Fruit fly (Drosophila melanogaster) whole organism, embryonic: ENCODE measurements around the gene CG13033.

Source experiments
- CG10462 ChIP-seq: fragments of 200-800 bp; sonication (Bioruptor generic); optimal IDR thresholded peaks from 2 replicates; lab custom pipeline; 2016; ENCODE audit warnings: missing biosample characterization, missing genetic modification characterization
- CG11504 ChIP-seq: fragments of 200-800 bp; sonication (Bioruptor generic); optimal IDR thresholded peaks from 3 replicates; lab custom pipeline; 2019; ENCODE audit warnings: missing biosample characterization, mild to moderate bottlenecking, missing genetic modification characterization, moderate library complexity
- CG11723 ChIP-seq: fragments of 200-800 bp; sonication (Bioruptor generic); optimal IDR thresholded peaks from 2 replicates; lab custom pipeline; 2017; ENCODE audit warnings: missing biosample characterization, mild to moderate bottlenecking, missing genetic modification characterization
- CG12299 ChIP-seq: fragments of 200-800 bp; sonication (Bioruptor generic); optimal IDR thresholded peaks from 2 replicates; lab custom pipeline; 2018; ENCODE audit warnings: missing biosample characterization, mild to moderate bottlenecking, missing genetic modification characterization
- CG1233 ChIP-seq: fragments of 200-800 bp; sonication (Bioruptor generic); optimal IDR thresholded peaks from 4 replicates; lab custom pipeline; 2018; ENCODE audit warnings: missing biosample characterization, mild to moderate bottlenecking, missing genetic modification characterization
- CG12659 ChIP-seq: fragments of 200-800 bp; sonication (Bioruptor generic); optimal IDR thresholded peaks from 3 replicates; lab custom pipeline; 2017; ENCODE audit warnings: mild to moderate bottlenecking, missing biosample characterization, missing genetic modification reagents, missing genetic modification characterization
- CG12744 ChIP-seq: fragments of 200-800 bp; sonication (Bioruptor generic); optimal IDR thresholded peaks from 2 replicates; lab custom pipeline; 2016; ENCODE audit warnings: missing biosample characterization, missing genetic modification characterization
- CG13424 ChIP-seq: fragments of 200-800 bp; sonication (Bioruptor generic); optimal IDR thresholded peaks from 2 replicates; lab custom pipeline; 2019; ENCODE audit warnings: missing biosample characterization, mild to moderate bottlenecking, missing genetic modification characterization, moderate library complexity
- CG1529 ChIP-seq: fragments of 200-800 bp; sonication (Bioruptor generic); optimal IDR thresholded peaks from 3 replicates; lab custom pipeline; 2018; ENCODE audit warnings: missing biosample characterization, missing genetic modification characterization
- CG16815 ChIP-seq: fragments of 200-800 bp; sonication (Bioruptor generic); optimal IDR thresholded peaks from 3 replicates; lab custom pipeline; 2017; ENCODE audit warnings: missing biosample characterization, mild to moderate bottlenecking, missing genetic modification characterization
- CG17912 ChIP-seq: fragments of 200-800 bp; sonication (Bioruptor generic); optimal IDR thresholded peaks from 2 replicates; lab custom pipeline; 2018; ENCODE audit warnings: missing biosample characterization, mild to moderate bottlenecking, missing genetic modification characterization
- CG2875 ChIP-seq: fragments of 200-800 bp; sonication (Bioruptor generic); optimal IDR thresholded peaks from 2 replicates; lab custom pipeline; 2017; ENCODE audit warnings: missing biosample characterization, mild to moderate bottlenecking, missing genetic modification characterization, missing genetic modification reagents
- CG3407 ChIP-seq: fragments of 200-800 bp; sonication (Bioruptor generic); optimal IDR thresholded peaks from 2 replicates; lab custom pipeline; 2018; ENCODE audit warnings: missing biosample characterization, mild to moderate bottlenecking, missing genetic modification characterization
- CG42726 ChIP-seq: fragments of 200-800 bp; sonication (Bioruptor generic); IDR thresholded peaks from 2 replicates; pipeline ENCODE4 v1.3.6; 2022; ENCODE audit warnings: missing biosample characterization, missing genetic modification characterization; ENCODE audit not compliant: partially characterized antibody
- CG4617 ChIP-seq: fragments of 200-800 bp; sonication (Bioruptor generic); optimal IDR thresholded peaks from 3 replicates; lab custom pipeline; 2016; ENCODE audit warnings: missing biosample characterization, missing genetic modification characterization, borderline replicate concordance
- CG5180 ChIP-seq: fragments of 200-800 bp; sonication (Bioruptor generic); optimal IDR thresholded peaks from 3 replicates; lab custom pipeline; 2017; ENCODE audit warnings: missing biosample characterization, missing genetic modification characterization, mild to moderate bottlenecking, moderate library complexity, missing genetic modification reagents
- CG6689 ChIP-seq: fragments of 200-800 bp; sonication (Bioruptor generic); IDR thresholded peaks from 2 replicates; pipeline ENCODE4 v1.3.6; 2022; ENCODE audit warnings: missing biosample characterization, missing genetic modification characterization
- CG7556 ChIP-seq: fragments of 200-800 bp; sonication (Bioruptor generic); optimal IDR thresholded peaks from 2 replicates; lab custom pipeline; 2017; ENCODE audit warnings: missing biosample characterization, mild to moderate bottlenecking, missing genetic modification characterization
- CG8944 ChIP-seq: fragments of 200-800 bp; sonication (Bioruptor generic); optimal IDR thresholded peaks from 3 replicates; lab custom pipeline; 2016; ENCODE audit warnings: missing biosample characterization, missing genetic modification characterization
- CG9876 ChIP-seq: fragments of 200-800 bp; sonication (Bioruptor generic); optimal IDR thresholded peaks from 2 replicates; lab custom pipeline; 2016; ENCODE audit warnings: missing biosample characterization, missing genetic modification characterization
- CoRest ChIP-seq: fragments of 200-800 bp; sonication (Bioruptor generic); optimal IDR thresholded peaks from 3 replicates; lab custom pipeline; 2018; ENCODE audit warnings: missing biosample characterization, mild to moderate bottlenecking, missing genetic modification characterization, moderate library complexity
- Dref ChIP-seq: fragments of 200-800 bp; sonication (Bioruptor generic); IDR thresholded peaks from 2 replicates; pipeline ENCODE4 v1.3.6; 2022; ENCODE audit warnings: missing biosample characterization, missing genetic modification characterization
- ERR ChIP-seq: fragments of 200-800 bp; sonication (Bioruptor generic); optimal IDR thresholded peaks from 2 replicates; lab custom pipeline; 2016; ENCODE audit warnings: missing biosample characterization, missing genetic modification characterization
- HLH54F ChIP-seq: fragments of 200-800 bp; sonication (Bioruptor generic); optimal IDR thresholded peaks from 3 replicates; lab custom pipeline; 2016; ENCODE audit warnings: missing biosample characterization, missing genetic modification characterization
- Hand ChIP-seq: fragments of 200-800 bp; sonication (Bioruptor generic); optimal IDR thresholded peaks from 2 replicates; lab custom pipeline; 2017; ENCODE audit warnings: mild to moderate bottlenecking, missing biosample characterization, missing genetic modification reagents, missing genetic modification characterization
- HmgZ ChIP-seq: fragments of 200-800 bp; sonication (Bioruptor generic); optimal IDR thresholded peaks from 2 replicates; lab custom pipeline; 2018; ENCODE audit warnings: missing biosample characterization, mild to moderate bottlenecking, missing genetic modification characterization
- Lhr ChIP-seq: fragments of 200-800 bp; sonication (Bioruptor generic); optimal IDR thresholded peaks from 3 replicates; lab custom pipeline; 2017; ENCODE audit warnings: mild to moderate bottlenecking, missing biosample characterization, missing genetic modification reagents, missing genetic modification characterization
- Lim3 ChIP-seq: fragments of 200-800 bp; sonication (Bioruptor generic); IDR thresholded peaks from 2 replicates; pipeline ENCODE4 v1.3.6; 2022; ENCODE audit warnings: missing biosample characterization, missing genetic modification characterization
- MTF-1 ChIP-seq: fragments of 200-800 bp; sonication (Bioruptor generic); optimal IDR thresholded peaks from 2 replicates; lab custom pipeline; 2018; ENCODE audit warnings: missing biosample characterization, mild to moderate bottlenecking, missing genetic modification characterization, borderline replicate concordance
- Mrtf ChIP-seq: fragments of 200-800 bp; sonication (Bioruptor generic); IDR thresholded peaks from 3 replicates; pipeline ENCODE4 v1.3.6; 2022; ENCODE audit warnings: missing biosample characterization, missing genetic modification characterization
- Nf-YC ChIP-seq: fragments of 200-800 bp; optimal IDR thresholded peaks from 3 replicates; lab custom pipeline; 2019; ENCODE audit warnings: missing biosample characterization, mild to moderate bottlenecking, missing genetic modification characterization, moderate library complexity
- Ptx1 ChIP-seq: fragments of 200-800 bp; sonication (Bioruptor generic); IDR thresholded peaks from 2 replicates; pipeline ENCODE4 v1.3.6; 2022; ENCODE audit warnings: missing biosample characterization, missing genetic modification characterization
- Stat92E ChIP-seq, 3 experiments: fragments of >200 bp in 2 of 3; fragments of 200-800 bp in 1 of 3; sonication (Bioruptor generic) in 1 of 3; optimal IDR thresholded peaks; 2 replicates each; lab custom pipeline; 2017 to 2019; ENCODE audit warnings: missing biosample characterization in 3 of 3, missing genetic modification characterization in 3 of 3, mild to moderate bottlenecking in 1 of 3, moderate library complexity in 1 of 3
- ac ChIP-seq: fragments of 200-800 bp; sonication (Bioruptor generic); optimal IDR thresholded peaks from 3 replicates; lab custom pipeline; 2017; ENCODE audit warnings: missing biosample characterization, mild to moderate bottlenecking, missing genetic modification characterization
- ara ChIP-seq: fragments of 200-800 bp; sonication (Bioruptor generic); IDR thresholded peaks from 2 replicates; pipeline ENCODE4 v1.3.6; 2022; ENCODE audit warnings: missing biosample characterization, missing genetic modification characterization
- crc ChIP-seq: fragments of 200-800 bp; sonication (Bioruptor generic); optimal IDR thresholded peaks from 2 replicates; lab custom pipeline; 2016; ENCODE audit warnings: missing biosample characterization, missing genetic modification characterization
- cwo ChIP-seq: fragments of 200-800 bp; sonication (Bioruptor generic); optimal IDR thresholded peaks from 3 replicates; lab custom pipeline; 2017; ENCODE audit warnings: missing biosample characterization, missing genetic modification characterization, mild to moderate bottlenecking, moderate library complexity, missing genetic modification reagents
- en ChIP-seq: fragments of 200-800 bp; sonication (Bioruptor generic); optimal IDR thresholded peaks from 2 replicates; lab custom pipeline; 2016; ENCODE audit warnings: missing biosample characterization, missing genetic modification characterization
- grau ChIP-seq: fragments of 200-800 bp; optimal IDR thresholded peaks from 3 replicates; lab custom pipeline; 2019; ENCODE audit warnings: missing biosample characterization, mild to moderate bottlenecking, missing genetic modification characterization, moderate library complexity
- inv ChIP-seq: fragments of 200-800 bp; sonication (Bioruptor generic); IDR thresholded peaks from 2 replicates; pipeline ENCODE4 v1.3.6; 2022; ENCODE audit warnings: missing biosample characterization, missing genetic modification characterization; ENCODE audit not compliant: partially characterized antibody
- lola ChIP-seq, 3 experiments: fragments of >200 bp in 2 of 3; fragments of 200-800 bp in 1 of 3; sonication (Bioruptor generic) in 1 of 3; optimal IDR thresholded peaks; 2 replicates each; lab custom pipeline; 2017 to 2019; ENCODE audit warnings: missing biosample characterization in 3 of 3, missing genetic modification characterization in 3 of 3, mild to moderate bottlenecking in 1 of 3, moderate library complexity in 1 of 3
- nau ChIP-seq: fragments of 200-800 bp; sonication (Bioruptor generic); optimal IDR thresholded peaks from 3 replicates; lab custom pipeline; 2017; ENCODE audit warnings: missing biosample characterization, mild to moderate bottlenecking, missing genetic modification characterization, missing genetic modification reagents
- org-1 ChIP-seq: fragments of 200-800 bp; sonication (Bioruptor generic); optimal IDR thresholded peaks from 2 replicates; lab custom pipeline; 2017; ENCODE audit warnings: missing biosample characterization, missing genetic modification characterization
- run ChIP-seq: fragments of 200-800 bp; sonication (Bioruptor generic); optimal IDR thresholded peaks from 3 replicates; lab custom pipeline; 2018; ENCODE audit warnings: missing biosample characterization, mild to moderate bottlenecking, missing genetic modification characterization
- schlank ChIP-seq: fragments of 200-800 bp; sonication (Bioruptor generic); optimal IDR thresholded peaks from 2 replicates; lab custom pipeline; 2018; ENCODE audit warnings: missing biosample characterization, mild to moderate bottlenecking, missing genetic modification characterization
- sd ChIP-seq: fragments of 200-800 bp; sonication (Bioruptor generic); optimal IDR thresholded peaks from 3 replicates; lab custom pipeline; 2018; ENCODE audit warnings: missing biosample characterization, mild to moderate bottlenecking, missing genetic modification characterization, moderate library complexity
- sim ChIP-seq: fragments of 200-800 bp; sonication (Bioruptor generic); IDR thresholded peaks from 2 replicates; pipeline ENCODE4 v1.3.6; 2022; ENCODE audit warnings: missing biosample characterization, missing genetic modification characterization
- stc ChIP-seq: fragments of 200-800 bp; sonication (Bioruptor generic); IDR thresholded peaks from 2 replicates; pipeline ENCODE4 v1.3.6; 2022; ENCODE audit warnings: missing biosample characterization, missing genetic modification characterization
- ttk ChIP-seq: fragments of 200-800 bp; sonication (Bioruptor generic); IDR thresholded peaks from 2 replicates; pipeline ENCODE4 v2.1.2; 2022; ENCODE audit warnings: missing biosample characterization, missing genetic modification characterization
- twi ChIP-seq: fragments of 200-800 bp; optimal IDR thresholded peaks from 2 replicates; lab custom pipeline; 2019; ENCODE audit warnings: missing biosample characterization, mild to moderate bottlenecking, missing genetic modification characterization, moderate library complexity

The CG13033 gene

dm6 chr3L:16567495-16567894 lies 22.1 kb upstream of the CG13033 start (continued):
- TF ChIP-seq Nf-YC (tag; lab: Kevin White, UChicago) (peak; percentile 40), nau (GFP tag; lab: Kevin White, UChicago) (peak; percentile 43), Hand (GFP tag; lab: Kevin White, UChicago) (no peak), CG10462 (GFP tag; lab: Kevin White, UChicago) (no peak), cwo (peak; percentile 29), CG4617 (GFP tag; lab: Kevin White, UChicago) (no peak), inv (no peak), CG1233 (peak; percentile 20), MTF-1 (GFP tag; lab: Kevin White, UChicago) (peak; percentile 28), run (tag; lab: Kevin White, UChicago) (peak; percentile 43), CG11504 (tag; lab: Kevin White, UChicago) (peak; percentile 81), HmgZ (tag; lab: Kevin White, UChicago) (peak; percentile 26), ttk (GFP tag; lab: Robert Waterston, UW) (0 out of 2 replicates have a peak, but pooled peaks have one; percentile 38), ac (no peak), CG12299 (peak; percentile 60), CG16815 (GFP tag; lab: Kevin White, UChicago) (peak; percentile 10), Mrtf (GFP tag; lab: Robert Waterston, UW) (peak; percentile 30; the same call in 1 of the 3 replicates), CG6689 (GFP tag; lab: Robert Waterston, UW) (peak; percentile 61), CG5180 (peak; percentile 45), org-1 (GFP tag; lab: Kevin White, UChicago) (peak; percentile 45), schlank (no peak), crc (no peak), sim (GFP tag; lab: Robert Waterston, UW) (no peak), CG13424 (tag; lab: Kevin White, UChicago) (peak; percentile 82), CG11723 (GFP tag; lab: Kevin White, UChicago) (peak; percentile 33), CG17912 (GFP tag; lab: Kevin White, UChicago) (no peak), Lim3 (no peak), CoRest (tag; lab: Kevin White, UChicago) (peak; percentile 73), CG2875 (GFP tag; lab: Kevin White, UChicago) (peak; percentile 50), Stat92E (GFP tag; optimal IDR thresholded peaks at IDR 0.05; lab: Kevin White, UChicago) (no peak), CG12744 (GFP tag; lab: Kevin White, UChicago) (no peak), CG9876 (GFP tag; lab: Kevin White, UChicago) (no peak), Ptx1 (GFP tag; lab: Robert Waterston, UW) (peak; percentile 61), ERR (GFP tag; lab: Kevin White, UChicago) (no peak), sd (tag; lab: Kevin White, UChicago) (no peak), CG8944 (GFP tag; lab: Kevin White, UChicago) (no peak), Lhr (GFP tag; lab: Kevin White, UChicago) (peak; percentile 23), grau (tag; lab: Kevin White, UChicago) (peak; percentile 68), HLH54F (no peak), CG12659 (GFP tag; lab: Kevin White, UChicago) (peak; percentile 33), stc (GFP tag; lab: Robert Waterston, UW) (peak; percentile 56), CG1529 (GFP tag; lab: Kevin White, UChicago) (peak; percentile 65), en (GFP tag; lab: Kevin White, UChicago) (no peak), Dref (GFP tag; lab: Robert Waterston, UW) (no peak), lola (GFP tag; optimal IDR thresholded peaks at IDR 0.05; lab: Kevin White, UChicago) (peak in 1 of 3 experiments; percentile 70), ara (GFP tag; lab: Robert Waterston, UW) (peak; percentile 57; the same call in 1 of the 2 replicates), CG7556 (peak; percentile 40), CG3407 (GFP tag; lab: Kevin White, UChicago) (peak; percentile 51), twi (tag; lab: Kevin White, UChicago) (peak; percentile 47), CG42726 (no peak)
